Worm (Caenorhabditis elegans) whole organism, mixed stage, embryonic: ENCODE results near the gene fbxa-113.

Source experiments
- bed-3 ChIP-seq: fragments of 200-800 bp; sonication (Bioruptor generic); optimal IDR thresholded peaks from 3 replicates; lab custom pipeline; 2018; ENCODE audit warnings: mild to moderate bottlenecking, missing genetic modification characterization, moderate library complexity, missing compliant biosample characterization
- blmp-1 ChIP-seq: fragments of 150-350 bp; optimal IDR thresholded peaks from 2 replicates; lab custom pipeline; 2014; ENCODE audit warnings: missing biosample characterization, missing genetic modification characterization
- ceh-39 ChIP-seq: fragments of 150-350 bp; optimal IDR thresholded peaks from 2 replicates; lab custom pipeline; 2014; ENCODE audit warnings: missing biosample characterization, missing genetic modification characterization
- ceh-43 ChIP-seq: fragments of 200-800 bp; sonication (Bioruptor generic); optimal IDR thresholded peaks from 2 replicates; lab custom pipeline; 2018; ENCODE audit warnings: mild to moderate bottlenecking, missing genetic modification characterization, moderate library complexity, missing compliant biosample characterization
- ceh-83 ChIP-seq: fragments of 200-800 bp; sonication (Bioruptor generic); optimal IDR thresholded peaks from 2 replicates; lab custom pipeline; 2018; ENCODE audit warnings: mild to moderate bottlenecking, missing genetic modification characterization, missing compliant biosample characterization
- ces-1 ChIP-seq: fragments of 150-350 bp; optimal IDR thresholded peaks from 2 replicates; lab custom pipeline; 2014; ENCODE audit warnings: missing biosample characterization, missing genetic modification reagents, missing genetic modification characterization
- cnd-1 ChIP-seq: fragments of 200-800 bp; sonication (Bioruptor generic); optimal IDR thresholded peaks from 2 replicates; lab custom pipeline; 2018; ENCODE audit warnings: mild to moderate bottlenecking, missing genetic modification characterization, missing compliant biosample characterization
- drap-1 ChIP-seq: fragments of 200-800 bp; sonication (Bioruptor generic); optimal IDR thresholded peaks from 3 replicates; lab custom pipeline; 2018; ENCODE audit warnings: mild to moderate bottlenecking, missing genetic modification characterization, missing compliant biosample characterization
- elt-1 ChIP-seq: sonication (generic microtip); optimal IDR thresholded peaks from 2 replicates; lab custom pipeline; 2017; ENCODE audit warnings: missing genetic modification characterization, mild to moderate bottlenecking, missing compliant biosample characterization, antibody characterized with exemption, moderate library complexity, borderline replicate concordance; ENCODE audit not compliant: insufficient read depth
- elt-3 ChIP-seq: fragments of 150-350 bp; optimal IDR thresholded peaks from 2 replicates; lab custom pipeline; 2014; ENCODE audit warnings: missing biosample characterization, missing genetic modification characterization
- flh-1 ChIP-seq: fragments of 200-800 bp; sonication (Bioruptor generic); optimal IDR thresholded peaks from 2 replicates; lab custom pipeline; 2018; ENCODE audit warnings: mild to moderate bottlenecking, missing genetic modification characterization, moderate library complexity, missing compliant biosample characterization
- ham-2 ChIP-seq: fragments of 200-800 bp; sonication (Bioruptor generic); optimal IDR thresholded peaks from 2 replicates; lab custom pipeline; 2018; ENCODE audit warnings: mild to moderate bottlenecking, missing genetic modification characterization, missing compliant biosample characterization
- hlh-1 ChIP-seq: fragments of 150-350 bp; optimal IDR thresholded peaks from 2 replicates; lab custom pipeline; 2014; ENCODE audit warnings: missing biosample characterization, missing genetic modification reagents, missing genetic modification characterization
- lin-13 ChIP-seq: fragments of 150-350 bp; optimal IDR thresholded peaks from 2 replicates; lab custom pipeline; 2014; ENCODE audit warnings: missing biosample characterization, missing genetic modification characterization
- lin-32 ChIP-seq: fragments of 200-800 bp; sonication (Bioruptor generic); optimal IDR thresholded peaks from 2 replicates; lab custom pipeline; 2018; ENCODE audit warnings: mild to moderate bottlenecking, missing genetic modification characterization, missing compliant biosample characterization
- lsy-2 ChIP-seq: fragments of 150-350 bp; optimal IDR thresholded peaks from 2 replicates; lab custom pipeline; 2014; ENCODE audit warnings: missing biosample characterization, missing genetic modification characterization
- mep-1 ChIP-seq: fragments of 150-350 bp; optimal IDR thresholded peaks from 2 replicates; lab custom pipeline; 2017; ENCODE audit warnings: missing biosample characterization, missing genetic modification reagents, missing genetic modification characterization, inconsistent platforms
- mls-2 ChIP-seq: sonication (generic microtip); optimal IDR thresholded peaks from 2 replicates; lab custom pipeline; 2016; ENCODE audit warnings: mild to moderate bottlenecking, missing genetic modification characterization, moderate library complexity, missing compliant biosample characterization
- nhr-2 ChIP-seq: fragments of 150-350 bp; optimal IDR thresholded peaks from 2 replicates; lab custom pipeline; 2014; ENCODE audit warnings: missing biosample characterization, missing genetic modification characterization
- nhr-237 ChIP-seq: fragments of 150-350 bp; optimal IDR thresholded peaks from 2 replicates; lab custom pipeline; 2014; ENCODE audit warnings: missing biosample characterization, missing genetic modification characterization
- nhr-28 ChIP-seq: fragments of 150-350 bp; optimal IDR thresholded peaks from 2 replicates; lab custom pipeline; 2014; ENCODE audit warnings: missing biosample characterization, missing genetic modification characterization
- nhr-76 ChIP-seq: sonication (generic microtip); optimal IDR thresholded peaks from 2 replicates; lab custom pipeline; 2017; ENCODE audit warnings: missing biosample characterization, missing genetic modification characterization
- pha-4 ChIP-seq: fragments of 150-350 bp; optimal IDR thresholded peaks from 2 replicates; lab custom pipeline; 2018; ENCODE audit warnings: missing biosample characterization, missing genetic modification reagents, missing genetic modification characterization
- sem-2 ChIP-seq: fragments of 200-800 bp; sonication (Bioruptor generic); optimal IDR thresholded peaks from 2 replicates; lab custom pipeline; 2018; ENCODE audit warnings: mild to moderate bottlenecking, missing genetic modification characterization, missing compliant biosample characterization
- snpc-4 ChIP-seq: fragments of 150-350 bp; optimal IDR thresholded peaks from 2 replicates; lab custom pipeline; 2014; ENCODE audit warnings: missing biosample characterization, missing genetic modification characterization
- sptf-1 ChIP-seq: sonication (generic microtip); optimal IDR thresholded peaks from 2 replicates; lab custom pipeline; 2017; ENCODE audit warnings: mild to moderate bottlenecking, missing genetic modification characterization, moderate library complexity, missing compliant biosample characterization
- tbx-8 ChIP-seq: fragments of 200-800 bp; sonication (Bioruptor generic); optimal IDR thresholded peaks from 2 replicates; lab custom pipeline; 2018; ENCODE audit warnings: mild to moderate bottlenecking, missing genetic modification characterization, moderate library complexity, missing compliant biosample characterization
- unc-62 ChIP-seq: fragments of 150-350 bp; optimal IDR thresholded peaks from 2 replicates; lab custom pipeline; 2014; ENCODE audit warnings: missing biosample characterization, missing genetic modification reagents, missing genetic modification characterization
- ztf-11 ChIP-seq: fragments of 150-350 bp; optimal IDR thresholded peaks from 2 replicates; lab custom pipeline; 2014; ENCODE audit warnings: missing biosample characterization, missing genetic modification characterization

Gene fbxa-113

ce11 chrV:20237429-20237828 is 34.2 kb downstream of the fbxa-113 start, which contains the start of gene sld-5:
sld-5 (minus strand) TSS chrV:20237745.
- TF ChIP-seq hlh-1 (tag; lab: Kevin White, UChicago) (no peak), ces-1 (GFP tag; lab: Kevin White, UChicago) (no peak), elt-3 (tag; lab: Kevin White, UChicago) (no peak), nhr-76 (tag; lab: Kevin White, UChicago) (no peak), mls-2 (tag; lab: Kevin White, UChicago) (no peak), ztf-11 (no peak), tbx-8 (GFP tag; lab: Kevin White, UChicago) (no peak), bed-3 (GFP tag; lab: Kevin White, UChicago) (no peak), ham-2 (GFP tag; lab: Kevin White, UChicago) (no peak), lsy-2 (tag; lab: Kevin White, UChicago) (no peak), nhr-28 (tag; lab: Kevin White, UChicago) (no peak), pha-4 (tag; lab: Kevin White, UChicago) (no peak)

- no peak for TF ChIP-seq sem-2 (GFP tag; lab: Kevin White, UChicago)
- TF ChIP-seq flh-1 (GFP tag; lab: Kevin White, UChicago), result peak; percentile 12
- TF ChIP-seq ceh-83 (GFP tag; lab: Kevin White, UChicago), result peak; percentile 40
- TF ChIP-seq cnd-1 (tag; lab: Kevin White, UChicago), result peak; percentile 31
- no peak for TF ChIP-seq mep-1 (tag; lab: Kevin White, UChicago)
- peak; percentile 31 for TF ChIP-seq sptf-1 (tag; lab: Kevin White, UChicago)
- no peak for TF ChIP-seq mls-2 (tag; lab: Kevin White, UChicago)
- TF ChIP-seq drap-1, result peak; percentile 2
- TF ChIP-seq ham-2 (GFP tag; lab: Kevin White, UChicago), result no peak
Observed at ce11 chrV:20241243-20241862, 38.2 kb downstream of the fbxa-113 start.

- TF ChIP-seq elt-1, result no peak
- TF ChIP-seq cnd-1 (tag; lab: Kevin White, UChicago), result peak; percentile 70
- no peak for TF ChIP-seq nhr-2 (tag; lab: Kevin White, UChicago)
- peak; percentile 65 for TF ChIP-seq lin-32 (GFP tag; lab: Kevin White, UChicago)
- no peak for TF ChIP-seq lin-13 (tag; lab: Kevin White, UChicago)
- no peak for TF ChIP-seq blmp-1 (tag; lab: Kevin White, UChicago)
- no peak for TF ChIP-seq ceh-43 (GFP tag; lab: Kevin White, UChicago)
- TF ChIP-seq unc-62, result no peak
- TF ChIP-seq snpc-4 (tag; lab: Kevin White, UChicago), result no peak
- TF ChIP-seq mep-1 (tag; lab: Kevin White, UChicago), result peak; percentile 38
- TF ChIP-seq nhr-76 (tag; lab: Kevin White, UChicago), result no peak
- no peak for TF ChIP-seq pha-4 (tag; lab: Kevin White, UChicago)
- no peak for TF ChIP-seq nhr-237 (tag; lab: Kevin White, UChicago)
- TF ChIP-seq bed-3 (GFP tag; lab: Kevin White, UChicago), result no peak
- TF ChIP-seq ceh-39 (tag; lab: Kevin White, UChicago), result peak; percentile 85
- no peak for TF ChIP-seq sem-2 (GFP tag; lab: Kevin White, UChicago)
- TF ChIP-seq elt-3 (tag; lab: Kevin White, UChicago), result no peak
- no peak for TF ChIP-seq nhr-28 (tag; lab: Kevin White, UChicago)
- no peak for TF ChIP-seq sptf-1 (tag; lab: Kevin White, UChicago)
- peak; percentile 4 for TF ChIP-seq lsy-2 (tag; lab: Kevin White, UChicago)
- TF ChIP-seq ces-1 (GFP tag; lab: Kevin White, UChicago), result peak; percentile 56
- no peak for TF ChIP-seq tbx-8 (GFP tag; lab: Kevin White, UChicago)
- peak; percentile 20 for TF ChIP-seq hlh-1 (tag; lab: Kevin White, UChicago)
- no peak for TF ChIP-seq ceh-83 (GFP tag; lab: Kevin White, UChicago)
Observed at ce11 chrV:20249438-20250120, 46.4 kb downstream of the fbxa-113 start, which contains the start of gene swsn-1. swsn-1 (minus strand) TSS chrV:20249488.
